Worm (Caenorhabditis elegans) whole organism, L1 larva: ENCODE measurements around the gene nhr-132.
A peak's percentile ranks its signal among the peaks of the same experiment; 100 is the strongest.

Source experiments
- C34B4.2 ChIP-seq: sonication (generic microtip); optimal IDR thresholded peaks from 2 replicates; lab custom pipeline; 2017; ENCODE audit warnings: mild to moderate bottlenecking, missing genetic modification characterization, missing compliant biosample characterization
- Y116A8C.19 ChIP-seq: sonication (generic microtip); optimal IDR thresholded peaks from 2 replicates; lab custom pipeline; 2016; ENCODE audit warnings: missing compliant biosample characterization, missing genetic modification characterization, borderline replicate concordance
- aha-1 ChIP-seq: fragments of 150-350 bp; optimal IDR thresholded peaks from 2 replicates; lab custom pipeline; 2014; ENCODE audit warnings: missing biosample characterization, missing genetic modification characterization
- aly-2 ChIP-seq: fragments of 150-350 bp; optimal IDR thresholded peaks from 2 replicates; lab custom pipeline; 2014; ENCODE audit warnings: missing biosample characterization, missing genetic modification characterization
- ama-1 ChIP-seq: fragments of 150-350 bp; optimal IDR thresholded peaks from 2 replicates; lab custom pipeline; 2014
- blmp-1 ChIP-seq: fragments of 150-350 bp; optimal IDR thresholded peaks from 2 replicates; lab custom pipeline; 2014; ENCODE audit warnings: missing biosample characterization, missing genetic modification characterization
- ceh-8 ChIP-seq: fragments of 200-800 bp; sonication (Bioruptor generic); optimal IDR thresholded peaks from 2 replicates; lab custom pipeline; 2018; ENCODE audit warnings: mild to moderate bottlenecking, missing genetic modification characterization, moderate library complexity, missing compliant biosample characterization
- ceh-90 ChIP-seq: sonication (generic microtip); optimal IDR thresholded peaks from 2 replicates; lab custom pipeline; 2016; ENCODE audit warnings: missing genetic modification characterization, missing compliant biosample characterization
- dpl-1 ChIP-seq, 3 experiments: fragments of 150-350 bp in 2 of 3; sonication (generic microtip) in 1 of 3; optimal IDR thresholded peaks; 2 replicates each; lab custom pipeline; 2014 to 2017; ENCODE audit warnings: missing biosample characterization in 3 of 3, missing genetic modification characterization in 3 of 3, missing genetic modification reagents in 3 of 3
- efl-1 ChIP-seq, 4 experiments: fragments of 150-350 bp; optimal IDR thresholded peaks in 3 of 4; peaks in 1 of 4; 1 replicate in 1 of 4; 2 replicates in 3 of 4; lab custom pipeline; 2014; ENCODE audit warnings: missing biosample characterization in 2 of 4, missing genetic modification characterization in 2 of 4, missing genetic modification reagents in 2 of 4
- egl-27 ChIP-seq, 2 experiments: fragments of 150-350 bp in 1 of 2; sonication (generic microtip); optimal IDR thresholded peaks; 3 replicates each; lab custom pipeline; 2017 to 2018; ENCODE audit warnings: missing biosample characterization in 2 of 2, missing genetic modification characterization in 2 of 2, missing genetic modification reagents in 2 of 2
- elt-2 ChIP-seq: sonication (generic microtip); optimal IDR thresholded peaks from 2 replicates; lab custom pipeline; 2016; ENCODE audit warnings: missing genetic modification characterization, mild to moderate bottlenecking, inconsistent platforms, missing compliant biosample characterization, missing genetic modification reagents
- elt-3 ChIP-seq, 6 experiments: fragments of 150-350 bp in 1 of 6; sonication (generic microtip); optimal IDR thresholded peaks; 2 replicates each; lab custom pipeline; 2017 to 2018; ENCODE audit warnings: missing biosample characterization in 6 of 6, missing genetic modification characterization in 6 of 6, inconsistent platforms in 1 of 6
- fkh-8 ChIP-seq: sonication (generic microtip); optimal IDR thresholded peaks from 2 replicates; lab custom pipeline; 2016; ENCODE audit warnings: mild to moderate bottlenecking, missing genetic modification characterization, missing compliant biosample characterization
- grh-1 ChIP-seq: fragments of 200-800 bp; sonication (Bioruptor generic); IDR thresholded peaks from 2 replicates; pipeline ENCODE4 v1.3.6; 2022; ENCODE audit warnings: missing genetic modification reagents, missing genetic modification characterization, missing compliant biosample characterization
- hlh-17 ChIP-seq: fragments of 200-800 bp; sonication (Bioruptor generic); optimal IDR thresholded peaks from 2 replicates; lab custom pipeline; 2018; ENCODE audit warnings: missing genetic modification characterization, mild to moderate bottlenecking, missing compliant biosample characterization, moderate library complexity, borderline replicate concordance
- isw-1 ChIP-seq: fragments of 200-800 bp; sonication (Bioruptor generic); IDR thresholded peaks from 2 replicates; pipeline ENCODE4 v1.3.6; 2022; ENCODE audit warnings: missing genetic modification characterization, missing compliant biosample characterization
- lin-14 ChIP-seq: fragments of 200-800 bp; sonication (Bioruptor generic); optimal IDR thresholded peaks from 2 replicates; lab custom pipeline; 2018; ENCODE audit warnings: mild to moderate bottlenecking, missing genetic modification characterization, moderate library complexity, missing compliant biosample characterization
- lin-15B ChIP-seq: fragments of 150-350 bp; sonication (generic microtip); optimal IDR thresholded peaks from 3 replicates; lab custom pipeline; 2014; ENCODE audit warnings: missing biosample characterization, missing genetic modification characterization
- lin-35 ChIP-seq, 2 experiments: fragments of 150-350 bp; optimal IDR thresholded peaks; 2 replicates each; lab custom pipeline; 2014; ENCODE audit warnings: missing biosample characterization in 2 of 2, missing genetic modification characterization in 2 of 2, missing genetic modification reagents in 2 of 2
- lsy-2 ChIP-seq, 2 experiments: fragments of 150-350 bp; optimal IDR thresholded peaks; 2 replicates each; lab custom pipeline; 2014; ENCODE audit warnings: missing biosample characterization in 2 of 2, missing genetic modification characterization in 2 of 2
- mab-9 ChIP-seq: fragments of 200-800 bp; sonication (Bioruptor generic); IDR thresholded peaks from 2 replicates; pipeline ENCODE4 v1.3.6; 2022; ENCODE audit warnings: missing genetic modification reagents, missing genetic modification characterization, missing compliant biosample characterization
- mdl-1 ChIP-seq, 2 experiments: fragments of 150-350 bp; optimal IDR thresholded peaks; 2 replicates each; lab custom pipeline; 2014 to 2017; ENCODE audit warnings: missing biosample characterization in 2 of 2, missing genetic modification characterization in 2 of 2, inconsistent platforms in 1 of 2
- mep-1 ChIP-seq: fragments of 150-350 bp; optimal IDR thresholded peaks from 2 replicates; lab custom pipeline; 2014; ENCODE audit warnings: missing biosample characterization, missing genetic modification characterization
- nhr-12 ChIP-seq: sonication (generic microtip); optimal IDR thresholded peaks from 2 replicates; lab custom pipeline; 2017; ENCODE audit warnings: missing biosample characterization, missing genetic modification characterization
- nhr-19 ChIP-seq: fragments of 200-800 bp; sonication (Bioruptor generic); conservative IDR thresholded peaks from 2 replicates; pipeline ENCODE4 v1.3.6; 2022; ENCODE audit warnings: missing genetic modification characterization, missing compliant biosample characterization
- nhr-20 ChIP-seq: sonication (generic microtip); optimal IDR thresholded peaks from 2 replicates; lab custom pipeline; 2016; ENCODE audit warnings: mild to moderate bottlenecking, missing genetic modification characterization, missing compliant biosample characterization
- nhr-76 ChIP-seq: sonication (generic microtip); optimal IDR thresholded peaks from 2 replicates; lab custom pipeline; 2017; ENCODE audit warnings: missing biosample characterization, missing genetic modification characterization
- nhr-77 ChIP-seq: fragments of 150-350 bp; optimal IDR thresholded peaks from 2 replicates; lab custom pipeline; 2014; ENCODE audit warnings: missing biosample characterization, missing genetic modification characterization
- nhr-85 ChIP-seq: sonication (generic microtip); peaks from one replicate; lab custom pipeline; 2016; ENCODE audit warnings: missing genetic modification characterization, inconsistent platforms, missing compliant biosample characterization
- nhr-90 ChIP-seq: sonication (generic microtip); optimal IDR thresholded peaks from 2 replicates; lab custom pipeline; 2016; ENCODE audit warnings: mild to moderate bottlenecking, missing genetic modification characterization, missing compliant biosample characterization; ENCODE audit not compliant: poor library complexity
- pqm-1 ChIP-seq: sonication (generic microtip); optimal IDR thresholded peaks from 3 replicates; lab custom pipeline; 2017; ENCODE audit warnings: missing biosample characterization, missing genetic modification characterization
- rnt-1 ChIP-seq: sonication (generic microtip); optimal IDR thresholded peaks from 2 replicates; lab custom pipeline; 2016; ENCODE audit warnings: mild to moderate bottlenecking, missing genetic modification characterization, moderate library complexity, missing compliant biosample characterization
- snu-23 ChIP-seq: sonication (generic microtip); optimal IDR thresholded peaks from 2 replicates; lab custom pipeline; 2016; ENCODE audit warnings: missing genetic modification characterization, missing compliant biosample characterization
- unc-130 ChIP-seq: fragments of 150-350 bp; optimal IDR thresholded peaks from 2 replicates; lab custom pipeline; 2017; ENCODE audit warnings: missing biosample characterization, missing genetic modification characterization, inconsistent platforms
- unc-30 ChIP-seq: sonication (generic microtip); optimal IDR thresholded peaks from 2 replicates; lab custom pipeline; 2017; ENCODE audit warnings: missing biosample characterization, missing genetic modification characterization
- unc-62 ChIP-seq: fragments of 150-350 bp; optimal IDR thresholded peaks from 2 replicates; lab custom pipeline; 2014; ENCODE audit warnings: missing biosample characterization, missing genetic modification reagents, missing genetic modification characterization
- vab-15 ChIP-seq: sonication (generic microtip); optimal IDR thresholded peaks from 2 replicates; lab custom pipeline; 2017; ENCODE audit warnings: missing genotype, mild to moderate bottlenecking, missing genetic modification characterization, missing compliant biosample characterization
- xbp-1 ChIP-seq: sonication (generic microtip); optimal IDR thresholded peaks from 2 replicates; lab custom pipeline; 2016; ENCODE audit warnings: missing genetic modification characterization, missing compliant biosample characterization
- ztf-11 ChIP-seq, 2 experiments: sonication (generic microtip); optimal IDR thresholded peaks; 2 replicates each; lab custom pipeline; 2016 to 2017; ENCODE audit warnings: missing genetic modification characterization in 2 of 2, missing biosample characterization in 1 of 2, missing compliant biosample characterization in 1 of 2

The nhr-132 gene

DNA sequence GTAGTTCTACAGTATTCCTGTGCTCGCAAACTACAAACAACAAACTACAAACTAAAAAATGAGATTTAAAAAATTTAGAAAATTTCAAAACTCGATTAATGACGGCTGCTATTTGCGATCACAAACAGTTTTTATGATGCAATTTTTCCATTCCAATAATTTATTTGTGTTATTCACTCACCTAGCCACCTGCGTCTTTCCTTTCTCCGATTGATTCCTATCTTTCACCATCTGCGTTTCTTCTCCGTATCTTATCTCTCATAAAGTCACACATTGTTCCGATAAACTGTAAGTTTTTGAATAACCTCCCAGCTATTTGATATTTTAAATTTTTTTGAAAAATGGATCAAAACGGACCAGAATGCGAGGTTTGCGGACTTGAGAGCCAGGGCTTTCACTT, at the start of gene nhr-132:
Gene nhr-132 (plus strand): TSS at position 271 of the 400 bp plus-strand sequence.
- TF ChIP-seq ama-1 (lab: Kevin White, UChicago) (no peak), mdl-1 (tag; optimal IDR thresholded peaks at IDR 0.05; lab: Kevin White, UChicago) (peak in 1 of 2 experiments; percentile 19), efl-1 (optimal IDR thresholded peaks at IDR 0.05; lab: Kevin White, UChicago) (peak in 1 of 2 experiments; percentile 1), efl-1 (GFP tag; optimal IDR thresholded peaks at IDR 0.05 in 1 of 2; lab: Kevin White, UChicago) (no peak), mep-1 (tag; lab: Kevin White, UChicago) (peak; percentile 54), elt-3 (tag; optimal IDR thresholded peaks at IDR 0.05; lab: Kevin White, UChicago) (peak in 2 of 6 experiments; percentile 25 to 44), nhr-20 (tag; lab: Kevin White, UChicago) (peak; percentile 56), lsy-2 (tag; optimal IDR thresholded peaks at IDR 0.05; lab: Kevin White, UChicago) (peak in 1 of 2 experiments; percentile 0), nhr-77 (tag; lab: Kevin White, UChicago) (peak; percentile 28), nhr-85 (tag; lab: Kevin White, UChicago) (peak; percentile 77), snu-23 (GFP tag; lab: Kevin White, UChicago) (peak; percentile 57), lin-14 (GFP tag; lab: Kevin White, UChicago) (peak; percentile 92), elt-2 (peak; percentile 35), dpl-1 (GFP tag; optimal IDR thresholded peaks at IDR 0.05; lab: Kevin White, UChicago) (peak in 1 of 3 experiments; percentile 16), lin-35 (GFP tag; optimal IDR thresholded peaks at IDR 0.05; lab: Kevin White, UChicago) (peak in 1 of 2 experiments; percentile 44), blmp-1 (tag; lab: Kevin White, UChicago) (peak; percentile 43), unc-30 (tag; lab: Kevin White, UChicago) (no peak), lin-15B (tag; lab: Kevin White, UChicago) (no peak), hlh-17 (GFP tag; lab: Kevin White, UChicago) (no peak), nhr-90 (tag; lab: Kevin White, UChicago) (peak; percentile 13), aly-2 (tag; lab: Kevin White, UChicago) (no peak)
- TF ChIP-seq, all 84 proteins: peak for 15

DNA sequence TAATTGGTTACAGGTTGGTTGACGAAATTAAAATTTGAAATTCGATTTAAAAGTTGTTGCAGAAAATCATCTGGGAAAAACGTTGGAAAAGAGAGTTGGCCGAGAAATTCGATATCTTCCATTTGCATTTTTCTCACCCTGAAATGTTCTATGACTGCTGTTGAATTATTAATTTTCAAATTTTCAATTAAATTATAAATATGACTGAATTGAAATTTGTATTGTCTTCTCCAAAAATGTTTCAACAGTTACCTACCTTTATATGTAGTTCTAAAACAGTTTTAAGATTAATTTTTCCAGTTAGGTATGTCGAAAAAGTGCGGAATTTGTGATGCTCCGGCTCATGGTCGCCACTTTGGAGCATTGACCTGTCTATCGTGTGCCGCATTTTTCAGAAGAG, 47.6 kb upstream of the nhr-132 start, which contains the start of gene nhr-211:
Gene nhr-211 (plus strand): TSS at position 301 of the 400 bp plus-strand sequence.
- no peak for TF ChIP-seq snu-23 (GFP tag; lab: Kevin White, UChicago)
- no peak for TF ChIP-seq pqm-1 (tag; lab: Kevin White, UChicago)
- TF ChIP-seq isw-1 (GFP tag; lab: Robert Waterston, UW), result no peak
- no peak for TF ChIP-seq efl-1 (optimal IDR thresholded peaks at IDR 0.05; lab: Kevin White, UChicago)
- no peak for TF ChIP-seq efl-1 (GFP tag; optimal IDR thresholded peaks at IDR 0.05 in 1 of 2; lab: Kevin White, UChicago)
- no peak for TF ChIP-seq vab-15
- TF ChIP-seq elt-3 (tag; optimal IDR thresholded peaks at IDR 0.05; lab: Kevin White, UChicago), result no peak
- no peak for TF ChIP-seq grh-1 (GFP tag; lab: Robert Waterston, UW)
- no peak for TF ChIP-seq mab-9 (GFP tag; lab: Robert Waterston, UW)
- no peak for TF ChIP-seq ceh-8 (GFP tag; lab: Kevin White, UChicago)
- TF ChIP-seq hlh-17 (GFP tag; lab: Kevin White, UChicago), result no peak
- TF ChIP-seq rnt-1 (tag; lab: Kevin White, UChicago), result no peak
- no peak for TF ChIP-seq dpl-1 (GFP tag; optimal IDR thresholded peaks at IDR 0.05; lab: Kevin White, UChicago)
- no peak for TF ChIP-seq C34B4.2
- TF ChIP-seq ceh-90 (tag; lab: Kevin White, UChicago), result no peak
- TF ChIP-seq unc-30 (tag; lab: Kevin White, UChicago), result no peak
- TF ChIP-seq nhr-90 (tag; lab: Kevin White, UChicago), result no peak
- TF ChIP-seq nhr-12 (tag; lab: Kevin White, UChicago), result no peak
- no peak for TF ChIP-seq aha-1
- no peak for TF ChIP-seq unc-130
- TF ChIP-seq, all 84 proteins: peak for 0

DNA sequence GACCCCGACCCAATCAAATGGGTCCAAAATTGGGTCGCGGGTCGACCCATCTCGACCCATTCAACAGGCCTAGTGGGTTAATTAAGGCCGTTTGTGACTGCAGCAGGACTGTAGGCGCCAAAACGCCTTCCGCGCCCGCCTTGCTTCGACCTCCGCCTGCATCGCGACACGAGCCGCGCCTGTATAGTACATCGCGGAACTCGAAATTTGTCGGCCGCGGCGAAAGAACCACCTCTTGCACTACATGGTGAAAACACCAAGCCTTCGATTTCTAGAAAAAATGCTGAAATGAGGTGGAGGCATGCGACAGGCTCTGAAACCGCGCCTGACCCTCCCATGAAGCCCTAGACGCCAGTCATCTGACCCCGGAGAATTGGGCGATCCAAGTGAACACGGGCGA, 46.3 kb upstream of the nhr-132 start:
- TF ChIP-seq xbp-1 (tag; lab: Kevin White, UChicago) (no peak), lin-15B (tag; lab: Kevin White, UChicago) (no peak), nhr-76 (tag; lab: Kevin White, UChicago) (no peak), egl-27 (tag; optimal IDR thresholded peaks at IDR 0.05; lab: Kevin White, UChicago) (no peak), nhr-77 (tag; lab: Kevin White, UChicago) (no peak), unc-130 (no peak), lin-14 (GFP tag; lab: Kevin White, UChicago) (no peak), mdl-1 (tag; optimal IDR thresholded peaks at IDR 0.05; lab: Kevin White, UChicago) (no peak), lsy-2 (tag; optimal IDR thresholded peaks at IDR 0.05; lab: Kevin White, UChicago) (no peak), Y116A8C.19 (no peak), blmp-1 (tag; lab: Kevin White, UChicago) (no peak), fkh-8 (tag; lab: Kevin White, UChicago) (no peak), ztf-11 (tag; optimal IDR thresholded peaks at IDR 0.05; lab: Kevin White, UChicago) (no peak), unc-62 (GFP tag; lab: Kevin White, UChicago) (no peak), nhr-85 (tag; lab: Kevin White, UChicago) (no peak), nhr-19 (GFP tag; lab: Robert Waterston, UW) (no peak)
